Fruit fly (Drosophila melanogaster): ENCODE results near the gene CG44194.

CG44194 gene

DNA sequence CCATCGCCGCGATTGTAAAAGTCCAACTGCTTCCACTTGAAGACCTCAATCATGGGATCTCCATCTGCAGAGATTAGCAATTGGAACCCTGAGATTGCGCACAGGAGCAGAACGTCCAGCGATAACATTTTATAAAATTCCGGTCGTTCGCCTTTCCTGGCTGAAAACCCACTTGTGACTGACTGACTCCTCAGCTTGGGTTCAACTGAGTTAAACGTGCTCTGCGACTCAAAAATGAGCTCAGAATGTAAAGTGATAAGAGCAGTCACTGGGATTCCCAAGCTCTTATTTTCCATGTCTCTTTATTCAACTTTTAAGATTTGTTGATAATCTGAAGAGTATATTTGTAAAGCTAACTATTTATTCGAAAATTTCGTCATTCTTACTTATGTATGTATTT is 4.5 kb downstream of the CG44194 start, which contains the start of gene yellow-f:
TSS of gene yellow-f (minus strand) at position 184 of the 400 bp plus-strand sequence.
- no peak for TF ChIP-seq CG7987 (GFP tag; optimal IDR thresholded peaks at IDR 0.05)
- no peak for TF ChIP-seq zen2 (GFP tag; IDR thresholded peaks at IDR 0.05; ENCODE audit: partially characterized antibody)
- TF ChIP-seq CG14441 (GFP tag; IDR thresholded peaks at IDR 0.05): no peak

DNA sequence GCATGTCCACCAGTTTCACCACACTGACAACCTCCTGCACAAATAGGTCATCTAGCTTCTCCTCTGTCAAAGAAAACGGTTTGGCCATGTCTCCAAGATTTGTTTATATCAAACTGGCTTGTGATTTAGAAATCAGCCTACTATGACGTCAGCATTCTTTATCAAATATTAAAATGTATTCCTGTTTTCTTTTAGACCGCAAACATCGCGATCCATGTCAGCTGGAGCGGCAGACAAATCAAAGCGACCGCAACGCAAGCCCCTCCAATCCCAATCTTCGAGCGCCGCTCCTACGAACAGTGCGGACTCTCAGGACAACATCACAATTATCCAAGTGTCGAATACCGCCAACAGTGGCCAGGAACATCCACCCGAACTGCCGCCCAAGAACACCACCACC is 9.1 kb downstream of the CG44194 start, which contains the start of gene CG14383:
TSS of gene CG14383 (minus strand) at position 101 of the 400 bp plus-strand sequence.
- TF ChIP-seq CG1647 (GFP tag; optimal IDR thresholded peaks at IDR 0.05): no peak
- no peak for TF ChIP-seq pita (GFP tag; optimal IDR thresholded peaks at IDR 0.05)
- TF ChIP-seq dimm (GFP tag; IDR thresholded peaks at IDR 0.05): 0 out of 2 replicates have a peak, but pooled peaks have one; percentile 18

DNA sequence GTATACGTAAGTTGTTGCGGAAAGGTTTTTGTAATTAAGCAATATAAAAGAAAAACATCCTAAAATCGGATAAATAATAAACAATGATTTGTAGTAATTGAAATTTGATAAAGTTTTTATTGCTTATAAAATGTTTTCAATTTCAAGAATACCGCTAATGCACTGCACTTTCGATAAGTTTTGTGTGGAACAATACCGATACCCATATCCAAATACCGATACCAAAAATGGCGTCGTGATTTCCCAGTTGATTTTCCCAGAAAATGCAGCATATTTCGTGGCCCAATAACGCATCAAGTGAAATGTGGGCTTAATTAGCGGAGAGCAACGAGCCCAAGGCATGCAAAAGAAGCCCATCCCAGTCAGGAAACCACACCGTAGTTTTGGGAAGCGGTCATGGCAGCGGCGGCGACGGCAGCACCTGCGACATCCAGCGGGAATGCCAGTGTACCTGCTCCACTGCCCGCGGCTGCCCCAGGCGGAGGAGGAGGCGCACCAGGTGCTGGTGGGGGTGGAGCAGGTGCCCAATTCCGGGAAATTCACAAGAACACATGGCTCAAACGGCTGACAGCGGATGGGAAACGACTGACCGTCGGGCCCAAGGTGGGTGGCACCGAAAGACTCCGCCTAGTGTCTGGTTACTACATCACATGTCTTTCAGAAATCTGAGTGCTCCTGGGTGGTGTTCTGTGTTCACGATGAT is 11.5 kb downstream of the CG44194 start, which contains the start of gene CG31342:
TSS of gene CG31342 (plus strand) at position 214 of the 703 bp plus-strand sequence.
- TF ChIP-seq CG4854 (GFP tag; optimal IDR thresholded peaks at IDR 0.05): no peak
- TF ChIP-seq Dp (GFP tag; optimal IDR thresholded peaks at IDR 0.05): peak; percentile 3
- TF ChIP-seq Six4 (GFP tag; optimal IDR thresholded peaks at IDR 0.05): peak; percentile 61
- TF ChIP-seq TFAM (GFP tag; optimal IDR thresholded peaks at IDR 0.05): no peak
- peak; percentile 76 for TF ChIP-seq BEAF-32 (GFP tag; optimal IDR thresholded peaks at IDR 0.05)
- TF ChIP-seq stwl (tag; optimal IDR thresholded peaks at IDR 0.05): peak; percentile 69
- no peak for TF ChIP-seq Dad (GFP tag; optimal IDR thresholded peaks at IDR 0.05)
- peak in 1 of 3 experiments; percentile 86 for TF ChIP-seq Stat92E (GFP tag; optimal IDR thresholded peaks at IDR 0.05)
- TF ChIP-seq CG7556 (GFP tag; optimal IDR thresholded peaks at IDR 0.05): no peak
- TF ChIP-seq Antp (GFP tag; optimal IDR thresholded peaks at IDR 0.05): no peak
- TF ChIP-seq bsh (GFP tag; optimal IDR thresholded peaks at IDR 0.05): peak in 1 of 2 experiments; percentile 62
- TF ChIP-seq sim (GFP tag; IDR thresholded peaks at IDR 0.05): no peak
- TF ChIP-seq MESR4 (GFP tag; optimal IDR thresholded peaks at IDR 0.05): peak; percentile 96
- TF ChIP-seq BtbVII (GFP tag; optimal IDR thresholded peaks at IDR 0.05): no peak
- peak; percentile 24; the same call in 1 of the 2 replicates for TF ChIP-seq Ptx1 (GFP tag; IDR thresholded peaks at IDR 0.05)
- TF ChIP-seq chn (GFP tag; optimal IDR thresholded peaks at IDR 0.05): no peak
- peak; percentile 0 for TF ChIP-seq CG15011 (GFP tag; optimal IDR thresholded peaks at IDR 0.05)
- peak; percentile 19 for TF ChIP-seq NfI (GFP tag; optimal IDR thresholded peaks at IDR 0.05)
- no peak for TF ChIP-seq CG10147 (GFP tag; optimal IDR thresholded peaks at IDR 0.05)
- TF ChIP-seq crp (GFP tag; optimal IDR thresholded peaks at IDR 0.05): no peak
- peak; percentile 49 for TF ChIP-seq CG2120 (GFP tag; optimal IDR thresholded peaks at IDR 0.05)
- TF ChIP-seq dimm (GFP tag; IDR thresholded peaks at IDR 0.05): no peak
- no peak for TF ChIP-seq peb (GFP tag; IDR thresholded peaks at IDR 0.05)
- no peak for TF ChIP-seq CG10431 (GFP tag; optimal IDR thresholded peaks at IDR 0.05)
- no peak for TF ChIP-seq CG2875 (GFP tag; optimal IDR thresholded peaks at IDR 0.05)
- peak; percentile 63; the same call in 1 of the 2 replicates for TF ChIP-seq vvl (GFP tag; IDR thresholded peaks at IDR 0.05)
- peak; percentile 57 for TF ChIP-seq Sry-δ (GFP tag; optimal IDR thresholded peaks at IDR 0.05)
- TF ChIP-seq gce (GFP tag; IDR thresholded peaks at IDR 0.05): no peak
- no peak for TF ChIP-seq Atf-2 (GFP tag; optimal IDR thresholded peaks at IDR 0.05)
- peak; percentile 60 for TF ChIP-seq hbn (GFP tag; IDR thresholded peaks at IDR 0.05; ENCODE audit: partially characterized antibody)
- no peak for TF ChIP-seq ATbp (GFP tag; optimal IDR thresholded peaks at IDR 0.05)
- TF ChIP-seq yki (optimal IDR thresholded peaks at IDR 0.05): no peak
- peak; percentile 66 for TF ChIP-seq ssp (GFP tag; IDR thresholded peaks at IDR 0.05)
- no peak for TF ChIP-seq eyg (GFP tag; optimal IDR thresholded peaks at IDR 0.05)
- peak; percentile 38; the same call in 1 of the 2 replicates for TF ChIP-seq CG9932 (GFP tag; IDR thresholded peaks at IDR 0.05)
- TF ChIP-seq NK7.1 (GFP tag; optimal IDR thresholded peaks at IDR 0.05): no peak
- no peak for TF ChIP-seq CG10959 (GFP tag; IDR thresholded peaks at IDR 0.05)
- no peak for TF ChIP-seq ewg (GFP tag; optimal IDR thresholded peaks at IDR 0.05)
- no peak for TF ChIP-seq tgo (GFP tag; IDR thresholded peaks at IDR 0.05)
- TF ChIP-seq Oaz (GFP tag; IDR thresholded peaks at IDR 0.05): no peak

Measured in whole organism, embryonic.